Fruit fly (Drosophila melanogaster) whole organism, embryonic: Measurements from ENCODE around the gene CG14805.

ENCODE experiments used
- Atf6 ChIP-seq: fragments of 200-800 bp; sonication (Bioruptor generic); IDR thresholded peaks from 2 replicates; pipeline ENCODE4 v1.3.6; 2022; ENCODE audit warnings: missing biosample characterization, missing genetic modification characterization
- C15 ChIP-seq: fragments of 200-800 bp; sonication (Bioruptor generic); IDR thresholded peaks from 3 replicates; pipeline ENCODE4 v1.3.6; 2022; ENCODE audit warnings: missing biosample characterization, missing genetic modification characterization
- CG10147 ChIP-seq: fragments of 200-800 bp; sonication (Bioruptor generic); optimal IDR thresholded peaks from 2 replicates; lab custom pipeline; 2019; ENCODE audit warnings: missing biosample characterization, mild to moderate bottlenecking, missing genetic modification characterization, moderate library complexity
- CG10431 ChIP-seq: fragments of 200-800 bp; sonication (Bioruptor generic); optimal IDR thresholded peaks from 3 replicates; lab custom pipeline; 2018; ENCODE audit warnings: missing biosample characterization, mild to moderate bottlenecking, missing genetic modification characterization
- CG11504 ChIP-seq: fragments of 200-800 bp; sonication (Bioruptor generic); optimal IDR thresholded peaks from 3 replicates; lab custom pipeline; 2019; ENCODE audit warnings: missing biosample characterization, mild to moderate bottlenecking, missing genetic modification characterization, moderate library complexity
- CG11560 ChIP-seq: fragments of 200-800 bp; sonication (Bioruptor generic); IDR thresholded peaks from 3 replicates; pipeline ENCODE4 v1.3.6; 2022; ENCODE audit warnings: missing biosample characterization, missing genetic modification characterization
- CG12744 ChIP-seq: fragments of 200-800 bp; sonication (Bioruptor generic); optimal IDR thresholded peaks from 2 replicates; lab custom pipeline; 2016; ENCODE audit warnings: missing biosample characterization, missing genetic modification characterization
- CG17912 ChIP-seq: fragments of 200-800 bp; sonication (Bioruptor generic); optimal IDR thresholded peaks from 2 replicates; lab custom pipeline; 2018; ENCODE audit warnings: missing biosample characterization, mild to moderate bottlenecking, missing genetic modification characterization
- CG30020 ChIP-seq: fragments of 200-800 bp; optimal IDR thresholded peaks from 2 replicates; lab custom pipeline; 2019; ENCODE audit warnings: missing biosample characterization, mild to moderate bottlenecking, missing genetic modification characterization, moderate library complexity
- CG7745 ChIP-seq: fragments of 200-800 bp; sonication (Bioruptor generic); optimal IDR thresholded peaks from 2 replicates; lab custom pipeline; 2018; ENCODE audit warnings: missing biosample characterization, mild to moderate bottlenecking, missing genetic modification characterization, moderate library complexity
- CG7987 ChIP-seq: fragments of 200-800 bp; sonication (Bioruptor generic); optimal IDR thresholded peaks from 2 replicates; lab custom pipeline; 2018; ENCODE audit warnings: missing biosample characterization, mild to moderate bottlenecking, missing genetic modification characterization, moderate library complexity
- CG8765 ChIP-seq: fragments of 200-800 bp; sonication (Bioruptor generic); IDR thresholded peaks from 2 replicates; pipeline ENCODE4 v1.3.6; 2022; ENCODE audit warnings: missing biosample characterization, missing genetic modification characterization
- CG9932 ChIP-seq: fragments of 200-800 bp; sonication (Bioruptor generic); IDR thresholded peaks from 2 replicates; pipeline ENCODE4 v1.3.6; 2022; ENCODE audit warnings: missing biosample characterization, missing genetic modification characterization
- Ets65A ChIP-seq: fragments of 200-800 bp; sonication (Bioruptor generic); peaks from one replicate; lab custom pipeline; 2016; ENCODE audit warnings: missing biosample characterization, missing genetic modification characterization
- Fer1 ChIP-seq: fragments of 200-800 bp; sonication (Bioruptor generic); optimal IDR thresholded peaks from 2 replicates; lab custom pipeline; 2017; ENCODE audit warnings: missing biosample characterization, mild to moderate bottlenecking, missing genetic modification characterization
- Gug ChIP-seq: fragments of 200-800 bp; sonication (Bioruptor generic); IDR thresholded peaks from 4 replicates; pipeline ENCODE4 v1.3.6; 2022; ENCODE audit warnings: missing biosample characterization, missing genetic modification characterization
- H2.0 ChIP-seq: fragments of 200-800 bp; sonication (Bioruptor generic); IDR thresholded peaks from 2 replicates; pipeline ENCODE4 v1.3.6; 2022; ENCODE audit warnings: missing biosample characterization, missing genetic modification characterization
- HLH54F ChIP-seq: fragments of 200-800 bp; sonication (Bioruptor generic); optimal IDR thresholded peaks from 3 replicates; lab custom pipeline; 2016; ENCODE audit warnings: missing biosample characterization, missing genetic modification characterization
- HLHmδ ChIP-seq: fragments of 200-800 bp; sonication (Bioruptor generic); optimal IDR thresholded peaks from 2 replicates; lab custom pipeline; 2018; ENCODE audit warnings: missing biosample characterization, mild to moderate bottlenecking, missing genetic modification characterization, moderate library complexity
- Hr78 ChIP-seq, 2 experiments: fragments of 200-800 bp in 1 of 2; fragments of >200 bp in 1 of 2; sonication (Bioruptor generic) in 1 of 2; optimal IDR thresholded peaks; 2 replicates each; lab custom pipeline; 2017 to 2019; ENCODE audit warnings: missing biosample characterization in 2 of 2, missing genetic modification characterization in 2 of 2, mild to moderate bottlenecking in 1 of 2, moderate library complexity in 1 of 2
- Hsf ChIP-seq: fragments of 200-800 bp; sonication (Bioruptor generic); optimal IDR thresholded peaks from 3 replicates; lab custom pipeline; 2016; ENCODE audit warnings: missing biosample characterization, missing genetic modification characterization
- NFAT ChIP-seq: fragments of 200-800 bp; sonication (Bioruptor generic); IDR thresholded peaks from 2 replicates; pipeline ENCODE4 v1.3.6; 2022; ENCODE audit warnings: missing biosample characterization, missing genetic modification characterization
- Xbp1 ChIP-seq: fragments of 200-800 bp; sonication (Bioruptor generic); optimal IDR thresholded peaks from 3 replicates; lab custom pipeline; 2016; ENCODE audit warnings: missing biosample characterization, mild to moderate bottlenecking, missing genetic modification characterization
- ac ChIP-seq: fragments of 200-800 bp; sonication (Bioruptor generic); optimal IDR thresholded peaks from 3 replicates; lab custom pipeline; 2017; ENCODE audit warnings: missing biosample characterization, mild to moderate bottlenecking, missing genetic modification characterization
- bbx ChIP-seq: fragments of 200-800 bp; sonication (Bioruptor generic); IDR thresholded peaks from 2 replicates; pipeline ENCODE4 v1.3.6; 2022; ENCODE audit warnings: missing biosample characterization, missing genetic modification characterization; ENCODE audit not compliant: partially characterized antibody
- cad ChIP-seq: fragments of >200 bp; optimal IDR thresholded peaks from 2 replicates; lab custom pipeline; 2017; ENCODE audit warnings: missing biosample characterization, missing genetic modification characterization
- cwo ChIP-seq: fragments of 200-800 bp; sonication (Bioruptor generic); optimal IDR thresholded peaks from 3 replicates; lab custom pipeline; 2017; ENCODE audit warnings: missing biosample characterization, missing genetic modification characterization, mild to moderate bottlenecking, moderate library complexity, missing genetic modification reagents
- gcm ChIP-seq: fragments of 200-800 bp; sonication (Bioruptor generic); optimal IDR thresholded peaks from 2 replicates; lab custom pipeline; 2019; ENCODE audit warnings: missing biosample characterization, mild to moderate bottlenecking, missing genetic modification characterization, moderate library complexity
- grn ChIP-seq: fragments of 200-800 bp; sonication (Bioruptor generic); optimal IDR thresholded peaks from 3 replicates; lab custom pipeline; 2017; ENCODE audit warnings: missing biosample characterization, missing genetic modification characterization
- hb ChIP-seq: fragments of 200-800 bp; sonication (Bioruptor generic); IDR thresholded peaks from 3 replicates; pipeline ENCODE4 v1.3.6; 2022; ENCODE audit warnings: missing biosample characterization, missing genetic modification characterization; ENCODE audit not compliant: partially characterized antibody
- ind ChIP-seq: fragments of 200-800 bp; sonication (Bioruptor generic); optimal IDR thresholded peaks from 3 replicates; lab custom pipeline; 2016; ENCODE audit warnings: missing biosample characterization, missing genetic modification characterization
- kah ChIP-seq: fragments of 200-800 bp; sonication (Bioruptor generic); optimal IDR thresholded peaks from 2 replicates; lab custom pipeline; 2018; ENCODE audit warnings: missing biosample characterization, mild to moderate bottlenecking, missing genetic modification characterization
- ken ChIP-seq: fragments of 200-800 bp; sonication (Bioruptor generic); IDR thresholded peaks from 3 replicates; pipeline ENCODE4 v1.3.6; 2022; ENCODE audit warnings: missing biosample characterization, missing genetic modification characterization
- knrl ChIP-seq: fragments of 200-800 bp; sonication (Bioruptor generic); IDR thresholded peaks from 3 replicates; pipeline ENCODE4 v1.3.6; 2022; ENCODE audit warnings: missing biosample characterization, missing genetic modification characterization; ENCODE audit not compliant: partially characterized antibody
- mirr ChIP-seq: fragments of 200-800 bp; sonication (Bioruptor generic); optimal IDR thresholded peaks from 3 replicates; lab custom pipeline; 2018; ENCODE audit warnings: missing biosample characterization, mild to moderate bottlenecking, missing genetic modification characterization
- org-1 ChIP-seq: fragments of 200-800 bp; sonication (Bioruptor generic); optimal IDR thresholded peaks from 2 replicates; lab custom pipeline; 2017; ENCODE audit warnings: missing biosample characterization, missing genetic modification characterization
- pho ChIP-seq: fragments of 200-800 bp; sonication (Bioruptor generic); optimal IDR thresholded peaks from 2 replicates; lab custom pipeline; 2016; ENCODE audit warnings: missing biosample characterization, missing genetic modification characterization
- pzg ChIP-seq: fragments of 200-800 bp; sonication (Bioruptor generic); optimal IDR thresholded peaks from 3 replicates; lab custom pipeline; 2018; ENCODE audit warnings: missing biosample characterization, mild to moderate bottlenecking, missing genetic modification characterization, moderate library complexity
- schlank ChIP-seq: fragments of 200-800 bp; sonication (Bioruptor generic); optimal IDR thresholded peaks from 2 replicates; lab custom pipeline; 2018; ENCODE audit warnings: missing biosample characterization, mild to moderate bottlenecking, missing genetic modification characterization
- sd ChIP-seq: fragments of 200-800 bp; sonication (Bioruptor generic); optimal IDR thresholded peaks from 3 replicates; lab custom pipeline; 2018; ENCODE audit warnings: missing biosample characterization, mild to moderate bottlenecking, missing genetic modification characterization, moderate library complexity
- sens-2 ChIP-seq: fragments of 200-800 bp; sonication (Bioruptor generic); IDR thresholded peaks from 2 replicates; pipeline ENCODE4 v1.3.6; 2022; ENCODE audit warnings: missing biosample characterization, missing genetic modification characterization
- slou ChIP-seq: fragments of 200-800 bp; sonication (Bioruptor generic); optimal IDR thresholded peaks from 3 replicates; lab custom pipeline; 2016; ENCODE audit warnings: missing biosample characterization, missing genetic modification characterization
- tgo ChIP-seq: fragments of 200-800 bp; sonication (Bioruptor generic); IDR thresholded peaks from 3 replicates; pipeline ENCODE4 v1.3.6; 2022; ENCODE audit warnings: missing biosample characterization, missing genetic modification characterization
- trem ChIP-seq: fragments of 200-800 bp; optimal IDR thresholded peaks from 3 replicates; lab custom pipeline; 2019; ENCODE audit warnings: missing biosample characterization, mild to moderate bottlenecking, missing genetic modification characterization, moderate library complexity
- twi ChIP-seq: fragments of 200-800 bp; optimal IDR thresholded peaks from 2 replicates; lab custom pipeline; 2019; ENCODE audit warnings: missing biosample characterization, mild to moderate bottlenecking, missing genetic modification characterization, moderate library complexity
- tx ChIP-seq: fragments of 200-800 bp; sonication (Bioruptor generic); optimal IDR thresholded peaks from 2 replicates; lab custom pipeline; 2016; ENCODE audit warnings: missing biosample characterization, missing genetic modification characterization
- vnd ChIP-seq: fragments of 200-800 bp; sonication (Bioruptor generic); IDR thresholded peaks from 3 replicates; pipeline ENCODE4 v1.3.6; 2022; ENCODE audit warnings: missing biosample characterization, missing genetic modification characterization; ENCODE audit not compliant: partially characterized antibody
- wdn ChIP-seq: fragments of 200-800 bp; sonication (Bioruptor generic); IDR thresholded peaks from 2 replicates; pipeline ENCODE4 v1.3.6; 2022; ENCODE audit warnings: missing biosample characterization, missing genetic modification characterization
- zen2 ChIP-seq: fragments of 200-800 bp; sonication (Bioruptor generic); IDR thresholded peaks from 3 replicates; pipeline ENCODE4 v1.3.6; 2022; ENCODE audit warnings: missing biosample characterization, missing genetic modification characterization; ENCODE audit not compliant: partially characterized antibody

The CG14805 gene

dm6 chrX:1830396-1831218 is 46.5 kb upstream of the CG14805 start (continued):
- TF ChIP-seq CG7745 (tag; lab: Kevin White, UChicago) (no peak), Xbp1 (GFP tag; lab: Kevin White, UChicago) (peak; percentile 93), NFAT (GFP tag; lab: Robert Waterston, UW) (peak; percentile 97), sens-2 (GFP tag; lab: Robert Waterston, UW) (peak; percentile 96), HLH54F (GFP tag; lab: Kevin White, UChicago) (peak; percentile 92), CG8765 (peak; percentile 87), mirr (GFP tag; lab: Kevin White, UChicago) (peak; percentile 84), knrl (peak; percentile 49; the same call in 2 of the 3 replicates), CG30020 (tag; lab: Kevin White, UChicago) (peak; percentile 78), H2.0 (GFP tag; lab: Robert Waterston, UW) (peak; percentile 97), vnd (no peak), slou (GFP tag; lab: Kevin White, UChicago) (peak; percentile 88), Gug (GFP tag; lab: Robert Waterston, UW) (peak; percentile 94), cwo (peak; percentile 100), gcm (GFP tag; lab: Kevin White, UChicago) (peak; percentile 94), pho (peak; percentile 95), CG12744 (GFP tag; lab: Kevin White, UChicago) (peak; percentile 94), bbx (GFP tag; lab: Robert Waterston, UW) (no peak), kah (peak; percentile 86), tgo (GFP tag; lab: Robert Waterston, UW) (peak; percentile 97), Hsf (GFP tag; lab: Kevin White, UChicago) (peak; percentile 94), CG11560 (tag; lab: Robert Waterston, UW) (peak; percentile 86), hb (GFP tag; lab: Robert Waterston, UW) (0 out of 3 replicates have a peak, but pooled peaks have one; percentile 30), ac (GFP tag; lab: Kevin White, UChicago) (peak; percentile 74), sd (peak; percentile 89), schlank (tag; lab: Kevin White, UChicago) (peak; percentile 88), CG17912 (GFP tag; lab: Kevin White, UChicago) (peak; percentile 61), Hr78 (GFP tag; optimal IDR thresholded peaks at IDR 0.05; lab: Kevin White, UChicago) (peak in 1 of 2 experiments; percentile 83), ind (GFP tag; lab: Kevin White, UChicago) (peak; percentile 93), pzg (GFP tag; lab: Kevin White, UChicago) (peak; percentile 18), wdn (GFP tag; lab: Robert Waterston, UW) (peak; percentile 96), Atf6 (peak; percentile 94), twi (tag; lab: Kevin White, UChicago) (peak; percentile 85), zen2 (no peak), cad (no peak), Fer1 (GFP tag; lab: Kevin White, UChicago) (peak; percentile 95), Ets65A (peak; percentile 99), org-1 (GFP tag; lab: Kevin White, UChicago) (peak; percentile 92), tx (GFP tag; lab: Kevin White, UChicago) (peak; percentile 92), ken (GFP tag; lab: Robert Waterston, UW) (peak; percentile 98), CG11504 (tag; lab: Kevin White, UChicago) (peak; percentile 96), C15 (GFP tag; lab: Robert Waterston, UW) (peak; percentile 94), HLHmδ (GFP tag; lab: Kevin White, UChicago) (no peak), CG7987 (GFP tag; lab: Kevin White, UChicago) (peak; percentile 90), CG9932 (GFP tag; lab: Robert Waterston, UW) (peak; percentile 96), CG10147 (GFP tag; lab: Kevin White, UChicago) (peak; percentile 94), CG10431 (GFP tag; lab: Kevin White, UChicago) (peak; percentile 67), trem (tag; lab: Kevin White, UChicago) (peak; percentile 89), grn (GFP tag; lab: Kevin White, UChicago) (peak; percentile 46)
